Worm (Caenorhabditis elegans) whole organism, mixed stage, embryonic: ENCODE data around the gene F56A8.4.
"Not testable (repeated sequence)": the region's sequence is repeated elsewhere in the genome, so short reads cannot be mapped to it uniquely, and the experiment has no call there.

ENCODE experiments used
- M03D4.4 ChIP-seq: sonication (generic microtip); optimal IDR thresholded peaks from 2 replicates; lab custom pipeline; 2017; ENCODE audit warnings: mild to moderate bottlenecking, missing genetic modification characterization, missing compliant biosample characterization
- bed-3 ChIP-seq: fragments of 200-800 bp; sonication (Bioruptor generic); optimal IDR thresholded peaks from 3 replicates; lab custom pipeline; 2018; ENCODE audit warnings: mild to moderate bottlenecking, missing genetic modification characterization, moderate library complexity, missing compliant biosample characterization
- blmp-1 ChIP-seq: fragments of 150-350 bp; optimal IDR thresholded peaks from 2 replicates; lab custom pipeline; 2014; ENCODE audit warnings: missing biosample characterization, missing genetic modification characterization
- ceh-39 ChIP-seq: fragments of 150-350 bp; optimal IDR thresholded peaks from 2 replicates; lab custom pipeline; 2014; ENCODE audit warnings: missing biosample characterization, missing genetic modification characterization
- ceh-43 ChIP-seq: fragments of 200-800 bp; sonication (Bioruptor generic); optimal IDR thresholded peaks from 2 replicates; lab custom pipeline; 2018; ENCODE audit warnings: mild to moderate bottlenecking, missing genetic modification characterization, moderate library complexity, missing compliant biosample characterization
- ceh-83 ChIP-seq: fragments of 200-800 bp; sonication (Bioruptor generic); optimal IDR thresholded peaks from 2 replicates; lab custom pipeline; 2018; ENCODE audit warnings: mild to moderate bottlenecking, missing genetic modification characterization, missing compliant biosample characterization
- ces-1 ChIP-seq: fragments of 150-350 bp; optimal IDR thresholded peaks from 2 replicates; lab custom pipeline; 2014; ENCODE audit warnings: missing biosample characterization, missing genetic modification reagents, missing genetic modification characterization
- cnd-1 ChIP-seq: fragments of 200-800 bp; sonication (Bioruptor generic); optimal IDR thresholded peaks from 2 replicates; lab custom pipeline; 2018; ENCODE audit warnings: mild to moderate bottlenecking, missing genetic modification characterization, missing compliant biosample characterization
- drap-1 ChIP-seq: fragments of 200-800 bp; sonication (Bioruptor generic); optimal IDR thresholded peaks from 3 replicates; lab custom pipeline; 2018; ENCODE audit warnings: mild to moderate bottlenecking, missing genetic modification characterization, missing compliant biosample characterization
- elt-1 ChIP-seq: sonication (generic microtip); optimal IDR thresholded peaks from 2 replicates; lab custom pipeline; 2017; ENCODE audit warnings: missing genetic modification characterization, mild to moderate bottlenecking, missing compliant biosample characterization, antibody characterized with exemption, moderate library complexity, borderline replicate concordance; ENCODE audit not compliant: insufficient read depth
- elt-3 ChIP-seq: fragments of 150-350 bp; optimal IDR thresholded peaks from 2 replicates; lab custom pipeline; 2014; ENCODE audit warnings: missing biosample characterization, missing genetic modification characterization
- flh-1 ChIP-seq: fragments of 200-800 bp; sonication (Bioruptor generic); optimal IDR thresholded peaks from 2 replicates; lab custom pipeline; 2018; ENCODE audit warnings: mild to moderate bottlenecking, missing genetic modification characterization, moderate library complexity, missing compliant biosample characterization
- ham-2 ChIP-seq: fragments of 200-800 bp; sonication (Bioruptor generic); optimal IDR thresholded peaks from 2 replicates; lab custom pipeline; 2018; ENCODE audit warnings: mild to moderate bottlenecking, missing genetic modification characterization, missing compliant biosample characterization
- hlh-1 ChIP-seq: fragments of 150-350 bp; optimal IDR thresholded peaks from 2 replicates; lab custom pipeline; 2014; ENCODE audit warnings: missing biosample characterization, missing genetic modification reagents, missing genetic modification characterization
- lin-13 ChIP-seq: fragments of 150-350 bp; optimal IDR thresholded peaks from 2 replicates; lab custom pipeline; 2014; ENCODE audit warnings: missing biosample characterization, missing genetic modification characterization
- lin-32 ChIP-seq: fragments of 200-800 bp; sonication (Bioruptor generic); optimal IDR thresholded peaks from 2 replicates; lab custom pipeline; 2018; ENCODE audit warnings: mild to moderate bottlenecking, missing genetic modification characterization, missing compliant biosample characterization
- lsy-2 ChIP-seq: fragments of 150-350 bp; optimal IDR thresholded peaks from 2 replicates; lab custom pipeline; 2014; ENCODE audit warnings: missing biosample characterization, missing genetic modification characterization
- mab-5 ChIP-seq: fragments of 150-350 bp; optimal IDR thresholded peaks from 2 replicates; lab custom pipeline; 2014; ENCODE audit warnings: missing biosample characterization, missing genetic modification characterization
- mep-1 ChIP-seq: fragments of 150-350 bp; optimal IDR thresholded peaks from 2 replicates; lab custom pipeline; 2017; ENCODE audit warnings: missing biosample characterization, missing genetic modification reagents, missing genetic modification characterization, inconsistent platforms
- mls-2 ChIP-seq: sonication (generic microtip); optimal IDR thresholded peaks from 2 replicates; lab custom pipeline; 2016; ENCODE audit warnings: mild to moderate bottlenecking, missing genetic modification characterization, moderate library complexity, missing compliant biosample characterization
- nhr-12 ChIP-seq: fragments of 150-350 bp; optimal IDR thresholded peaks from 2 replicates; lab custom pipeline; 2014; ENCODE audit warnings: missing biosample characterization, missing genetic modification characterization
- nhr-2 ChIP-seq: fragments of 150-350 bp; optimal IDR thresholded peaks from 2 replicates; lab custom pipeline; 2014; ENCODE audit warnings: missing biosample characterization, missing genetic modification characterization
- nhr-237 ChIP-seq: fragments of 150-350 bp; optimal IDR thresholded peaks from 2 replicates; lab custom pipeline; 2014; ENCODE audit warnings: missing biosample characterization, missing genetic modification characterization
- nhr-28 ChIP-seq: fragments of 150-350 bp; optimal IDR thresholded peaks from 2 replicates; lab custom pipeline; 2014; ENCODE audit warnings: missing biosample characterization, missing genetic modification characterization
- nhr-76 ChIP-seq: sonication (generic microtip); optimal IDR thresholded peaks from 2 replicates; lab custom pipeline; 2017; ENCODE audit warnings: missing biosample characterization, missing genetic modification characterization
- pha-4 ChIP-seq: fragments of 150-350 bp; optimal IDR thresholded peaks from 2 replicates; lab custom pipeline; 2018; ENCODE audit warnings: missing biosample characterization, missing genetic modification reagents, missing genetic modification characterization
- sem-2 ChIP-seq: fragments of 200-800 bp; sonication (Bioruptor generic); optimal IDR thresholded peaks from 2 replicates; lab custom pipeline; 2018; ENCODE audit warnings: mild to moderate bottlenecking, missing genetic modification characterization, missing compliant biosample characterization
- snpc-4 ChIP-seq: fragments of 150-350 bp; optimal IDR thresholded peaks from 2 replicates; lab custom pipeline; 2014; ENCODE audit warnings: missing biosample characterization, missing genetic modification characterization
- sptf-1 ChIP-seq: sonication (generic microtip); optimal IDR thresholded peaks from 2 replicates; lab custom pipeline; 2017; ENCODE audit warnings: mild to moderate bottlenecking, missing genetic modification characterization, moderate library complexity, missing compliant biosample characterization
- tbx-8 ChIP-seq: fragments of 200-800 bp; sonication (Bioruptor generic); optimal IDR thresholded peaks from 2 replicates; lab custom pipeline; 2018; ENCODE audit warnings: mild to moderate bottlenecking, missing genetic modification characterization, moderate library complexity, missing compliant biosample characterization
- unc-120 ChIP-seq: sonication (generic microtip); optimal IDR thresholded peaks from 2 replicates; lab custom pipeline; 2017; ENCODE audit warnings: missing genetic modification characterization, missing compliant biosample characterization; ENCODE audit not compliant: poor library complexity, severe bottlenecking
- unc-39 ChIP-seq: fragments of 150-350 bp; optimal IDR thresholded peaks from 2 replicates; lab custom pipeline; 2014; ENCODE audit warnings: missing biosample characterization, missing genetic modification characterization
- unc-62 ChIP-seq: fragments of 150-350 bp; optimal IDR thresholded peaks from 2 replicates; lab custom pipeline; 2014; ENCODE audit warnings: missing biosample characterization, missing genetic modification reagents, missing genetic modification characterization
- zip-8 ChIP-seq: fragments of 150-350 bp; optimal IDR thresholded peaks from 2 replicates; lab custom pipeline; 2014; ENCODE audit warnings: missing biosample characterization, missing genetic modification characterization
- ztf-11 ChIP-seq: fragments of 150-350 bp; optimal IDR thresholded peaks from 2 replicates; lab custom pipeline; 2014; ENCODE audit warnings: missing biosample characterization, missing genetic modification characterization

Gene F56A8.4

DNA sequence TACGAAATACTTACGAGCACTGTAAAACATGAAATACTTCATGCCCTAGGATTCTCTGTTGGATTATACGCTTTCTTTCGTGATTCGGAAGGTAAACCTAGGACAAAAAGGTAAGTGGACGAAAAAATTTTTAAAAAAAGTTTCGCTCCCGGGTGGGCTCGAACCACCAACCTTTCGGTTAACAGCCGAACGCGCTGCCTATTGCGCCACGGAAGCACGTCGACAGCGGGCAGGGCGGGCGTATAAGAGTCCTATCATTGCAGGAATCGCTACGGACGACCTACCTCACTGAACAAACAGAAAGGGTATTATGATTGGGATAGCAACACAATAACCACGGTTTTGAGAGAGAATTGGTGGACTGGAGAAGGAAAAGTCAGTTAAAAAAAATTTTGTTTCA lies 38.1 kb upstream of the F56A8.4 start:
- TF ChIP-seq bed-3 (GFP tag; lab: Kevin White, UChicago) = peak; percentile 11
- TF ChIP-seq M03D4.4 (tag; lab: Kevin White, UChicago) = peak; percentile 83
- peak; percentile 57 for TF ChIP-seq sem-2
- TF ChIP-seq cnd-1 (tag; lab: Kevin White, UChicago) = peak; percentile 82
- TF ChIP-seq snpc-4 (tag; lab: Kevin White, UChicago) = no peak
- TF ChIP-seq nhr-76 (tag; lab: Kevin White, UChicago) = no peak
- TF ChIP-seq lin-32 (GFP tag; lab: Kevin White, UChicago) = peak; percentile 51
- TF ChIP-seq ham-2 (GFP tag; lab: Kevin White, UChicago) = peak; percentile 40
- no peak for TF ChIP-seq ztf-11 (tag; lab: Kevin White, UChicago)
- peak; percentile 60 for TF ChIP-seq drap-1
- peak; percentile 40 for TF ChIP-seq unc-120
- TF ChIP-seq pha-4 = no peak
- TF ChIP-seq mls-2 (tag; lab: Kevin White, UChicago) = peak; percentile 35
- no peak for TF ChIP-seq ces-1
- TF ChIP-seq tbx-8 (GFP tag; lab: Kevin White, UChicago) = peak; percentile 23
- peak; percentile 79 for TF ChIP-seq sptf-1 (tag; lab: Kevin White, UChicago)
- no peak for TF ChIP-seq hlh-1
- TF ChIP-seq ceh-43 (GFP tag; lab: Kevin White, UChicago) = no peak
- TF ChIP-seq elt-3 = no peak
- TF ChIP-seq unc-39 (tag; lab: Kevin White, UChicago) = no peak

DNA sequence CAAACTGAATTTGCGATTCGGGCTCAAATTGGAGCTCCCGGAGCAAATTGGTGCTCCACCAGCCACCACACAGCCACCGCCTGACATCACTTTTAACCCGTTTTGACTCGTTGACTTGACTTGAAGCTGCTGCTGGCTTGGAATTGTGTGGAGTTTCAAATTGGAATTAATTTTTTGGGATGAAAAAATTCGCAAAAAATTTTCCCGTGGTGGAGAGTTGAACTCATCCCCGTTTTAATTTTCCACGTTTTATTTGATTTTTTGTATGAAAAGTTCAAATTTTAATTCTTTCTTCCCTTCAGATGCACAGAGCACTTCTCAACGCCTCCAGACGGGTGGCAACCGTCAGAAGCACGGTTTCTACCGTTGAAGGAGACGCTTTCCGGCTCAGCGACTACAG lies 17.8 kb upstream of the F56A8.4 start, which contains the start of gene Y43F4A.4:
Gene Y43F4A.4 (plus strand): TSS at position 301 of the 400 bp plus-strand sequence.
- TF ChIP-seq bed-3 (GFP tag; lab: Kevin White, UChicago); tbx-8 (GFP tag; lab: Kevin White, UChicago); unc-39 (tag; lab: Kevin White, UChicago): not testable (repeated sequence)

- TF ChIP-seq nhr-28 = no peak
- TF ChIP-seq mep-1 (tag; lab: Kevin White, UChicago) = no peak
- no peak for TF ChIP-seq ceh-83
- no peak for TF ChIP-seq tbx-8 (GFP tag; lab: Kevin White, UChicago)
- no peak for TF ChIP-seq nhr-237 (tag; lab: Kevin White, UChicago)
- no peak for TF ChIP-seq elt-1
- TF ChIP-seq ceh-39 (tag; lab: Kevin White, UChicago) = no peak
- no peak for TF ChIP-seq nhr-2 (tag; lab: Kevin White, UChicago)
- TF ChIP-seq mls-2 (tag; lab: Kevin White, UChicago) = no peak
- no peak for TF ChIP-seq zip-8 (tag; lab: Kevin White, UChicago)
- no peak for TF ChIP-seq snpc-4 (tag; lab: Kevin White, UChicago)
- no peak for TF ChIP-seq unc-39 (tag; lab: Kevin White, UChicago)
- TF ChIP-seq ceh-43 (GFP tag; lab: Kevin White, UChicago) = no peak
- no peak for TF ChIP-seq nhr-76 (tag; lab: Kevin White, UChicago)
- no peak for TF ChIP-seq ham-2 (GFP tag; lab: Kevin White, UChicago)
- TF ChIP-seq flh-1 (GFP tag; lab: Kevin White, UChicago) = no peak
- TF ChIP-seq unc-62 = no peak
- no peak for TF ChIP-seq ces-1
Measured at ce11 chrIII:13246265-13246664, 16.8 kb upstream of the F56A8.4 start, which contains the start of gene anoh-1. anoh-1 (plus strand) TSS chrIII:13246565.

DNA sequence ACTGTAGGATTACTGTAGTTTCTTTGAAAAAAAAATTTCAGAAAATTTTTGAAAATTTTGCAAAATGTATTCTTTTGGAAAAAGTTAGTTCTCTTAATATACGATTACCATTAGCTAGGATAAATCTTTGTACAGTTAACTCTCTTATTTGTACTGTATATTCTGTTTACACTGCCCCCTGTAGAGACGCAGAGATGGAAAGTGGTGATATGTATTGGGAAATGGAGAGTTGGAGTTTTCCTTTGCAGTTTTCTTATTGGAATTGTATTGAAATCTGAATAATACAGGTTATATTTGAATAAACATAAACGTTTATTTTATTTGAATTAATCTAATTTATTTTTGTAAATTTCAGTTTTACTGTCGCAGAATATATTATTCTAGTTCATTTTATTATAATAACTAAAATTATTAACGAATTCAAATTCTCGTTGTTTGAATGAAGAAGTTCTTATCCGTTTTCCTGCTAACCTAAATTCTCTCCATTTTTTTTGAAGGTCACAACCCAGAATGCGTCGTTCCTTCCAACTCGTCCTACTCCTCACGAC lies 8.8 kb upstream of the F56A8.4 start, which contains the start of gene F56A8.9:
Gene F56A8.9 (plus strand): TSS at position 498 of the 548 bp plus-strand sequence.
- no peak for TF ChIP-seq lsy-2 (tag; lab: Kevin White, UChicago)
- peak; percentile 45 for TF ChIP-seq pha-4

DNA sequence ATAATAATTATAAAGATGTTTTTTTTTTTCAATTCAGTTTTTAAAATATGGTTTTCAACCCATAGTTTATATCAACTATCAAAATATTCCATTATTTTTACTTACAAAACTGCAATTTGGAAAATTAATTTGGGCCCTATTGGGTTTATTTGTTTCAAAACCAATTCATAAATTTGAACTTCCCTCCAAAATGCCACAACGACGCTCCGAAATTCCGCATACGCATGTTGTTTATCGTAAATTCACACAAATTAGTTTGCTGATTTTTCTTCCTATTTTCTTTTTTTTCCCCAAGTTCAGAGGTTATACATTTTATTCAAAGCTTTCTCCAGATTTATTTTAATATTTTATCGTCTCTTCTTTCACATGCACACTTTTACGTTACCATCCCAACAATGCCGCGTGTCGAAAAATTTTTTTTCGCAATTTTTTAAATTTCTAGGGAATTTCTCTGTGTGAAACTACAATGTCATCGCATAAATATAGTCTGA lies 6.6 kb upstream of the F56A8.4 start, which contains the start of gene F56A8.3:
Gene F56A8.3 (plus strand): TSS at position 441 of the 491 bp plus-strand sequence.
- TF ChIP-seq ceh-43 (GFP tag; lab: Kevin White, UChicago) (no peak), mab-5 (tag; lab: Kevin White, UChicago) (peak; percentile 35), lin-13 (tag; lab: Kevin White, UChicago) (no peak), unc-120 (no peak), blmp-1 (no peak), hlh-1 (peak; percentile 35), ztf-11 (tag; lab: Kevin White, UChicago) (no peak), M03D4.4 (tag; lab: Kevin White, UChicago) (no peak), bed-3 (GFP tag; lab: Kevin White, UChicago) (no peak), flh-1 (GFP tag; lab: Kevin White, UChicago) (no peak), pha-4 (peak; percentile 51), cnd-1 (tag; lab: Kevin White, UChicago) (no peak), sptf-1 (tag; lab: Kevin White, UChicago) (peak; percentile 7), mep-1 (tag; lab: Kevin White, UChicago) (peak; percentile 3), ceh-39 (tag; lab: Kevin White, UChicago) (no peak), lin-32 (GFP tag; lab: Kevin White, UChicago) (no peak), sem-2 (no peak), elt-3 (no peak), ham-2 (GFP tag; lab: Kevin White, UChicago) (no peak), nhr-2 (tag; lab: Kevin White, UChicago) (no peak), nhr-237 (tag; lab: Kevin White, UChicago) (peak; percentile 13), unc-62 (no peak), nhr-76 (tag; lab: Kevin White, UChicago) (no peak), zip-8 (tag; lab: Kevin White, UChicago) (no peak), tbx-8 (GFP tag; lab: Kevin White, UChicago) (no peak), elt-1 (no peak), drap-1 (no peak), nhr-12 (tag; lab: Kevin White, UChicago) (no peak), nhr-28 (no peak), mls-2 (tag; lab: Kevin White, UChicago) (no peak), lsy-2 (tag; lab: Kevin White, UChicago) (peak; percentile 14), unc-39 (tag; lab: Kevin White, UChicago) (no peak), snpc-4 (tag; lab: Kevin White, UChicago) (no peak), ces-1 (peak; percentile 36)
